Worm (Caenorhabditis elegans) whole organism, late embryonic: ENCODE data around the gene pak-1.

Experiments
- C08G9.2 ChIP-seq: sonication (generic microtip); optimal IDR thresholded peaks from 2 replicates; lab custom pipeline; 2016; ENCODE audit warnings: mild to moderate bottlenecking, missing genetic modification characterization, moderate library complexity, missing compliant biosample characterization
- F13H6.1 ChIP-seq: sonication (generic microtip); optimal IDR thresholded peaks from 2 replicates; lab custom pipeline; 2016; ENCODE audit warnings: missing genetic modification characterization, missing compliant biosample characterization
- T23F11.4 ChIP-seq: fragments of 200-800 bp; sonication (Bioruptor generic); optimal IDR thresholded peaks from 2 replicates; lab custom pipeline; 2018; ENCODE audit warnings: mild to moderate bottlenecking, missing genetic modification characterization, missing compliant biosample characterization
- Y22D7AL.16 ChIP-seq: sonication (generic microtip); optimal IDR thresholded peaks from 2 replicates; lab custom pipeline; 2016; ENCODE audit warnings: missing genetic modification characterization, missing compliant biosample characterization
- ahr-1 ChIP-seq: sonication (generic microtip); optimal IDR thresholded peaks from 2 replicates; lab custom pipeline; 2016; ENCODE audit warnings: missing genetic modification characterization, missing compliant biosample characterization
- ceh-22 ChIP-seq: sonication (generic microtip); optimal IDR thresholded peaks from 2 replicates; lab custom pipeline; 2017; ENCODE audit warnings: missing biosample characterization, missing genetic modification characterization
- ceh-24 ChIP-seq: sonication (generic microtip); optimal IDR thresholded peaks from 2 replicates; lab custom pipeline; 2016; ENCODE audit warnings: mild to moderate bottlenecking, missing genetic modification characterization, missing compliant biosample characterization
- ceh-30 ChIP-seq: fragments of 150-350 bp; optimal IDR thresholded peaks from 2 replicates; lab custom pipeline; 2014; ENCODE audit warnings: missing biosample characterization, missing genetic modification characterization
- ceh-31 ChIP-seq: sonication (generic microtip); optimal IDR thresholded peaks from 2 replicates; lab custom pipeline; 2016; ENCODE audit warnings: missing genetic modification characterization, missing compliant biosample characterization
- ceh-34 ChIP-seq: sonication (generic microtip); optimal IDR thresholded peaks from 2 replicates; lab custom pipeline; 2016; ENCODE audit warnings: mild to moderate bottlenecking, missing genetic modification characterization, missing compliant biosample characterization
- ceh-45 ChIP-seq: fragments of 200-800 bp; sonication (Bioruptor generic); IDR thresholded peaks from 2 replicates; pipeline ENCODE4 v1.3.6; 2022; ENCODE audit warnings: missing genetic modification reagents, missing genetic modification characterization, missing compliant biosample characterization
- che-1 ChIP-seq: sonication (generic microtip); optimal IDR thresholded peaks from 2 replicates; lab custom pipeline; 2016; ENCODE audit warnings: mild to moderate bottlenecking, missing genetic modification characterization, missing compliant biosample characterization
- dmd-4 ChIP-seq: sonication (generic microtip); optimal IDR thresholded peaks from 2 replicates; lab custom pipeline; 2016; ENCODE audit warnings: borderline replicate concordance, missing genetic modification characterization, missing compliant biosample characterization
- ets-4 ChIP-seq: sonication (generic microtip); optimal IDR thresholded peaks from 2 replicates; lab custom pipeline; 2016; ENCODE audit warnings: missing genetic modification characterization, missing compliant biosample characterization
- eyg-1 ChIP-seq: sonication (generic microtip); optimal IDR thresholded peaks from 2 replicates; lab custom pipeline; 2016; ENCODE audit warnings: missing genotype, missing genetic modification characterization, missing compliant biosample characterization
- fkh-10 ChIP-seq: fragments of 150-350 bp; optimal IDR thresholded peaks from 2 replicates; lab custom pipeline; 2014; ENCODE audit warnings: missing biosample characterization, missing genetic modification reagents, missing genetic modification characterization
- hlh-13 ChIP-seq: fragments of 200-800 bp; sonication (Bioruptor generic); optimal IDR thresholded peaks from 2 replicates; lab custom pipeline; 2018; ENCODE audit warnings: mild to moderate bottlenecking, missing genetic modification characterization, missing compliant biosample characterization
- hlh-15 ChIP-seq: sonication (generic microtip); optimal IDR thresholded peaks from 2 replicates; lab custom pipeline; 2016; ENCODE audit warnings: missing genetic modification characterization, missing compliant biosample characterization
- hlh-6 ChIP-seq: sonication (generic microtip); optimal IDR thresholded peaks from 2 replicates; lab custom pipeline; 2016; ENCODE audit warnings: missing genotype, missing genetic modification characterization, missing compliant biosample characterization
- hlh-8 ChIP-seq: sonication (generic microtip); optimal IDR thresholded peaks from 2 replicates; lab custom pipeline; 2016; ENCODE audit warnings: missing genotype, missing genetic modification characterization, missing compliant biosample characterization
- lin-11 ChIP-seq: fragments of 200-800 bp; sonication (Bioruptor generic); optimal IDR thresholded peaks from 2 replicates; lab custom pipeline; 2018; ENCODE audit warnings: mild to moderate bottlenecking, missing genetic modification characterization, missing compliant biosample characterization
- nfya-1 ChIP-seq: sonication (generic microtip); optimal IDR thresholded peaks from 2 replicates; lab custom pipeline; 2017; ENCODE audit warnings: missing genetic modification characterization, mild to moderate bottlenecking, missing compliant biosample characterization, antibody characterized with exemption, moderate library complexity
- nhr-11 ChIP-seq: fragments of 150-350 bp; optimal IDR thresholded peaks from 2 replicates; lab custom pipeline; 2014; ENCODE audit warnings: missing biosample characterization, missing genetic modification characterization
- odd-2 ChIP-seq: sonication (generic microtip); optimal IDR thresholded peaks from 2 replicates; lab custom pipeline; 2017; ENCODE audit warnings: antibody characterized with exemption, mild to moderate bottlenecking, missing genetic modification characterization, missing compliant biosample characterization
- pag-3 ChIP-seq: sonication (generic microtip); optimal IDR thresholded peaks from 2 replicates; lab custom pipeline; 2016; ENCODE audit warnings: missing compliant biosample characterization, missing genetic modification characterization, borderline replicate concordance
- pat-9 ChIP-seq: fragments of 200-800 bp; sonication (Bioruptor generic); optimal IDR thresholded peaks from 2 replicates; lab custom pipeline; 2018; ENCODE audit warnings: mild to moderate bottlenecking, missing genetic modification characterization, moderate library complexity, missing compliant biosample characterization
- pax-1 ChIP-seq: fragments of 150-350 bp; optimal IDR thresholded peaks from 2 replicates; lab custom pipeline; 2014; ENCODE audit warnings: missing biosample characterization, missing genetic modification characterization
- pha-4 ChIP-seq: fragments of 150-350 bp; optimal IDR thresholded peaks from 2 replicates; lab custom pipeline; 2018; ENCODE audit warnings: missing biosample characterization, missing genetic modification reagents, missing genetic modification characterization
- pqm-1 ChIP-seq: sonication (generic microtip); optimal IDR thresholded peaks from 2 replicates; lab custom pipeline; 2016; ENCODE audit warnings: missing genetic modification characterization, missing compliant biosample characterization
- ref-2 ChIP-seq: sonication (generic microtip); optimal IDR thresholded peaks from 2 replicates; lab custom pipeline; 2016; ENCODE audit warnings: missing genetic modification characterization, missing compliant biosample characterization
- sdc-2 ChIP-seq: sonication (generic microtip); optimal IDR thresholded peaks from 2 replicates; lab custom pipeline; 2016; ENCODE audit warnings: missing genotype, missing genetic modification characterization, missing compliant biosample characterization
- sox-4 ChIP-seq: sonication (generic microtip); optimal IDR thresholded peaks from 2 replicates; lab custom pipeline; 2017; ENCODE audit warnings: mild to moderate bottlenecking, missing genetic modification characterization, inconsistent platforms, missing compliant biosample characterization
- tbx-2 ChIP-seq: sonication (generic microtip); optimal IDR thresholded peaks from 2 replicates; lab custom pipeline; 2016; ENCODE audit warnings: missing genetic modification characterization, missing compliant biosample characterization
- ttx-3 ChIP-seq: sonication (generic microtip); optimal IDR thresholded peaks from 2 replicates; lab custom pipeline; 2016; ENCODE audit warnings: missing genetic modification reagents, missing genetic modification characterization, missing compliant biosample characterization
- unc-3 ChIP-seq, 2 experiments: fragments of 200-800 bp in 1 of 2; sonication (Bioruptor generic) in 1 of 2; sonication (generic microtip) in 1 of 2; conservative IDR thresholded peaks in 1 of 2; optimal IDR thresholded peaks in 1 of 2; 2 replicates each; pipeline versions ENCODE4 v1.3.6 to Lab custom; 2016 to 2022; ENCODE audit warnings: missing compliant biosample characterization in 2 of 2, missing genetic modification characterization in 2 of 2, missing genetic modification reagents in 1 of 2
- unc-55 ChIP-seq: sonication (generic microtip); optimal IDR thresholded peaks from 2 replicates; lab custom pipeline; 2017; ENCODE audit warnings: missing biosample characterization, missing genetic modification reagents, missing genetic modification characterization

Gene pak-1

ce11 chrX:6019886-6020469, 28.4 kb downstream of the pak-1 start, which contains the start of gene C09B8.4:
C09B8.4 (minus strand) TSS chrX:6019936.
- TF ChIP-seq ets-4 (tag; lab: Kevin White, UChicago) (no peak), dmd-4 (tag; lab: Kevin White, UChicago) (no peak), Y22D7AL.16 (tag; lab: Kevin White, UChicago) (no peak), pqm-1 (no peak), tbx-2 (tag; lab: Kevin White, UChicago) (no peak), hlh-8 (tag; lab: Kevin White, UChicago) (no peak), ttx-3 (tag; lab: Kevin White, UChicago) (no peak), sox-4 (tag; lab: Kevin White, UChicago) (no peak), unc-3 (GFP tag; conservative IDR thresholded peaks at IDR 0.05; lab: Robert Waterston, UW) (no peak), unc-3 (tag; optimal IDR thresholded peaks at IDR 0.05; lab: Kevin White, UChicago) (no peak), hlh-6 (tag; lab: Kevin White, UChicago) (no peak), C08G9.2 (tag; lab: Kevin White, UChicago) (no peak), ceh-31 (no peak), ceh-22 (tag; lab: Kevin White, UChicago) (no peak), T23F11.4 (no peak)
- TF ChIP-seq, all 69 proteins: peak for 0

ce11 chrX:6015096-6015495, 33.3 kb downstream of the pak-1 start, which contains the start of gene C09B8.8:
C09B8.8 (plus strand) TSS chrX:6015492.
- no peak for TF ChIP-seq nhr-11 (tag; lab: Kevin White, UChicago)

ce11 chrX:6010573-6010972, 37.8 kb downstream of the pak-1 start, which contains the start of gene C09B8.3:
C09B8.3 (minus strand) TSS chrX:6010673.
- TF ChIP-seq ceh-30 (tag; lab: Kevin White, UChicago) (no peak), pha-4 (tag; lab: Kevin White, UChicago) (no peak), nfya-1 (tag; lab: Kevin White, UChicago) (no peak), dmd-4 (tag; lab: Kevin White, UChicago) (no peak), sdc-2 (tag; lab: Kevin White, UChicago) (no peak), ahr-1 (tag; lab: Kevin White, UChicago) (no peak), hlh-13 (GFP tag; lab: Kevin White, UChicago) (no peak), ceh-45 (GFP tag; lab: Robert Waterston, UW) (no peak), odd-2 (tag; lab: Kevin White, UChicago) (no peak), ets-4 (tag; lab: Kevin White, UChicago) (no peak), hlh-6 (tag; lab: Kevin White, UChicago) (no peak)
- TF ChIP-seq, all 69 proteins: peak for 0

DNA sequence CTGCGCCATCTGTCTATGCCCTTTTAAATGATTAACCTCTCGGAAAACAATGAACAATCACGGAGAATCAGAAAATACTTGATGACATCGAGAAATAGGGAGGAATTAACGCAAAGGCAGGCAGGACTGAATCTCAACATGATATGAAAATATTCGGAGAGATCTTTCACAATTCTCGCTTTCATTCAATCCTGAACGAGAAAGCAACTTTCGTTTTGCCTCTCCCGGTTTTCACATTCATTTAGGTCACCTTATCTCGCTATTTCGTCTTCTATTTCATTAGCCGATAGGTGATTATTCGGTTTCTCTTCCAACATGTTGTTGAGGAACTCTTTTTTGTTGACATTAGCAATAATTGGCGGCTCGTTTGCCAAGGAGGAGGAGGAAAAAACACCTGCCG, 44.1 kb downstream of the pak-1 start:
- TF ChIP-seq pat-9 (tag; lab: Kevin White, UChicago) = no peak
- TF ChIP-seq ceh-31 = no peak
- TF ChIP-seq ceh-24 = no peak
- TF ChIP-seq pha-4 (tag; lab: Kevin White, UChicago) = no peak
- TF ChIP-seq hlh-8 (tag; lab: Kevin White, UChicago) = no peak
- TF ChIP-seq ref-2 = no peak
- no peak for TF ChIP-seq unc-55 (GFP tag; lab: Kevin White, UChicago)
- no peak for TF ChIP-seq F13H6.1 (tag; lab: Kevin White, UChicago)
- no peak for TF ChIP-seq unc-3 (GFP tag; conservative IDR thresholded peaks at IDR 0.05; lab: Robert Waterston, UW)
- TF ChIP-seq unc-3 (tag; optimal IDR thresholded peaks at IDR 0.05; lab: Kevin White, UChicago) = no peak
- TF ChIP-seq ttx-3 (tag; lab: Kevin White, UChicago) = no peak
- TF ChIP-seq che-1 (tag; lab: Kevin White, UChicago) = no peak
- TF ChIP-seq hlh-15 (tag; lab: Kevin White, UChicago) = no peak
- no peak for TF ChIP-seq pag-3 (tag; lab: Kevin White, UChicago)
- TF ChIP-seq pax-1 (tag; lab: Kevin White, UChicago) = no peak
- TF ChIP-seq fkh-10 = no peak
- TF ChIP-seq eyg-1 = no peak
- TF ChIP-seq ceh-34 (tag; lab: Kevin White, UChicago) = no peak
- TF ChIP-seq lin-11 (tag; lab: Kevin White, UChicago) = no peak
